Worm (Caenorhabditis elegans) whole organism, late embryonic: ENCODE measurements around the gene ZC190.7.

ENCODE experiments used
- C38D4.7 ChIP-seq: fragments of 200-800 bp; sonication (Bioruptor generic); optimal IDR thresholded peaks from 2 replicates; lab custom pipeline; 2018; ENCODE audit warnings: mild to moderate bottlenecking, missing genetic modification characterization, moderate library complexity, missing compliant biosample characterization
- K09A11.1 ChIP-seq: sonication (generic microtip); optimal IDR thresholded peaks from 2 replicates; lab custom pipeline; 2017; ENCODE audit warnings: antibody characterized with exemption, mild to moderate bottlenecking, missing genetic modification characterization, missing compliant biosample characterization; ENCODE audit not compliant: insufficient read depth
- ama-1 ChIP-seq: fragments of 150-350 bp; optimal IDR thresholded peaks from 2 replicates; lab custom pipeline; 2014
- ceh-14 ChIP-seq: sonication (generic microtip); optimal IDR thresholded peaks from 2 replicates; lab custom pipeline; 2016; ENCODE audit warnings: missing genotype, missing genetic modification characterization, missing compliant biosample characterization
- ceh-18 ChIP-seq: sonication (generic microtip); optimal IDR thresholded peaks from 2 replicates; lab custom pipeline; 2016; ENCODE audit warnings: missing genetic modification characterization, missing compliant biosample characterization
- ceh-19 ChIP-seq: fragments of 200-800 bp; sonication (Bioruptor generic); optimal IDR thresholded peaks from 2 replicates; lab custom pipeline; 2018; ENCODE audit warnings: mild to moderate bottlenecking, missing genetic modification characterization, missing compliant biosample characterization
- ceh-22 ChIP-seq: sonication (generic microtip); optimal IDR thresholded peaks from 2 replicates; lab custom pipeline; 2017; ENCODE audit warnings: missing biosample characterization, missing genetic modification characterization
- ceh-24 ChIP-seq: sonication (generic microtip); optimal IDR thresholded peaks from 2 replicates; lab custom pipeline; 2016; ENCODE audit warnings: mild to moderate bottlenecking, missing genetic modification characterization, missing compliant biosample characterization
- ceh-31 ChIP-seq: sonication (generic microtip); optimal IDR thresholded peaks from 2 replicates; lab custom pipeline; 2016; ENCODE audit warnings: missing genetic modification characterization, missing compliant biosample characterization
- ceh-45 ChIP-seq: fragments of 200-800 bp; sonication (Bioruptor generic); IDR thresholded peaks from 2 replicates; pipeline ENCODE4 v1.3.6; 2022; ENCODE audit warnings: missing genetic modification reagents, missing genetic modification characterization, missing compliant biosample characterization
- ceh-6 ChIP-seq: fragments of 200-800 bp; sonication (Bioruptor generic); optimal IDR thresholded peaks from 2 replicates; lab custom pipeline; 2018; ENCODE audit warnings: mild to moderate bottlenecking, missing genetic modification characterization, missing compliant biosample characterization
- che-1 ChIP-seq: sonication (generic microtip); optimal IDR thresholded peaks from 2 replicates; lab custom pipeline; 2016; ENCODE audit warnings: mild to moderate bottlenecking, missing genetic modification characterization, missing compliant biosample characterization
- elt-2 ChIP-seq: sonication (generic microtip); optimal IDR thresholded peaks from 2 replicates; lab custom pipeline; 2016; ENCODE audit warnings: missing genetic modification reagents, missing genetic modification characterization, missing compliant biosample characterization
- ets-4 ChIP-seq: sonication (generic microtip); optimal IDR thresholded peaks from 2 replicates; lab custom pipeline; 2016; ENCODE audit warnings: missing genetic modification characterization, missing compliant biosample characterization
- fax-1 ChIP-seq: sonication (generic microtip); optimal IDR thresholded peaks from 2 replicates; lab custom pipeline; 2016; ENCODE audit warnings: missing genotype, missing genetic modification characterization, missing compliant biosample characterization
- fkh-6 ChIP-seq: sonication (generic microtip); optimal IDR thresholded peaks from 2 replicates; lab custom pipeline; 2016; ENCODE audit warnings: missing genetic modification characterization, missing compliant biosample characterization
- hlh-15 ChIP-seq: sonication (generic microtip); optimal IDR thresholded peaks from 2 replicates; lab custom pipeline; 2016; ENCODE audit warnings: missing genetic modification characterization, missing compliant biosample characterization
- hlh-30 ChIP-seq: sonication (generic microtip); optimal IDR thresholded peaks from 2 replicates; lab custom pipeline; 2017; ENCODE audit warnings: antibody characterized with exemption, missing genetic modification characterization, missing compliant biosample characterization; ENCODE audit not compliant: insufficient read depth
- hlh-6 ChIP-seq: sonication (generic microtip); optimal IDR thresholded peaks from 2 replicates; lab custom pipeline; 2016; ENCODE audit warnings: missing genotype, missing genetic modification characterization, missing compliant biosample characterization
- lim-6 ChIP-seq: sonication (generic microtip); optimal IDR thresholded peaks from 2 replicates; lab custom pipeline; 2016; ENCODE audit warnings: missing genetic modification characterization, missing compliant biosample characterization
- nfya-1 ChIP-seq: sonication (generic microtip); optimal IDR thresholded peaks from 2 replicates; lab custom pipeline; 2017; ENCODE audit warnings: missing genetic modification characterization, mild to moderate bottlenecking, missing compliant biosample characterization, antibody characterized with exemption, moderate library complexity
- nhr-232 ChIP-seq: sonication (generic microtip); optimal IDR thresholded peaks from 2 replicates; lab custom pipeline; 2016; ENCODE audit warnings: missing genetic modification characterization, missing compliant biosample characterization
- pag-3 ChIP-seq: sonication (generic microtip); optimal IDR thresholded peaks from 2 replicates; lab custom pipeline; 2016; ENCODE audit warnings: missing compliant biosample characterization, missing genetic modification characterization, borderline replicate concordance
- pax-1 ChIP-seq: fragments of 150-350 bp; optimal IDR thresholded peaks from 2 replicates; lab custom pipeline; 2014; ENCODE audit warnings: missing biosample characterization, missing genetic modification characterization
- sox-2 ChIP-seq: fragments of 200-800 bp; sonication (Bioruptor generic); IDR thresholded peaks from 2 replicates; pipeline ENCODE4 v1.3.6; 2022; ENCODE audit warnings: missing genetic modification reagents, missing genetic modification characterization, missing compliant biosample characterization
- syd-9 ChIP-seq: sonication (generic microtip); optimal IDR thresholded peaks from 2 replicates; lab custom pipeline; 2016; ENCODE audit warnings: mild to moderate bottlenecking, missing genetic modification characterization, moderate library complexity, missing compliant biosample characterization
- tbx-2 ChIP-seq: sonication (generic microtip); optimal IDR thresholded peaks from 2 replicates; lab custom pipeline; 2016; ENCODE audit warnings: missing genetic modification characterization, missing compliant biosample characterization
- unc-55 ChIP-seq: sonication (generic microtip); optimal IDR thresholded peaks from 2 replicates; lab custom pipeline; 2017; ENCODE audit warnings: missing biosample characterization, missing genetic modification reagents, missing genetic modification characterization
- unc-86 ChIP-seq: sonication (generic microtip); optimal IDR thresholded peaks from 2 replicates; lab custom pipeline; 2016; ENCODE audit warnings: missing genetic modification characterization, missing compliant biosample characterization
- ztf-16 ChIP-seq: sonication (generic microtip); optimal IDR thresholded peaks from 2 replicates; lab custom pipeline; 2017; ENCODE audit warnings: missing genetic modification characterization, missing compliant biosample characterization

The ZC190.7 gene

DNA sequence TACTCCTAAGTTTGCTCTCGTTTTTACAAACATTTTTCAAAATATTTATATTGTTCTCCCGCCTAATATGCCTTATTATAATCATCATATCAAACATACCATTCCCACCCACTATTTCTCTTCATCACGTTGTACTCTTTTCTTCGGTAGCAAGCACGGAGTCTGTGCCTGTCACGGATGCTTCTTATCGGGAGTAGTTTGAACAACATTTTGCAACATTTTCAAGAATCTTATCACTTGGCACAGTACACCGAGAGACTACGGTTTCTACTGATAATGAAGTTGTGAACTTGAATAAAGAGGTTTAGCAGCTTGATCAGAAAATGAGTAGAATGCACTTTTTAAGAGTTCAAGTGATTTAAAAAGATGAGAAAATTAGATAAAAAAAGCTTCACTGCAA is 38.4 kb downstream of the ZC190.7 start:
- TF ChIP-seq ceh-19 (GFP tag; lab: Kevin White, UChicago) (no peak), ceh-31 (tag; lab: Kevin White, UChicago) (no peak), elt-2 (tag; lab: Kevin White, UChicago) (peak; percentile 81), ceh-45 (GFP tag; lab: Robert Waterston, UW) (no peak), ets-4 (no peak)
- TF ChIP-seq, all 69 proteins: peak for 1

DNA sequence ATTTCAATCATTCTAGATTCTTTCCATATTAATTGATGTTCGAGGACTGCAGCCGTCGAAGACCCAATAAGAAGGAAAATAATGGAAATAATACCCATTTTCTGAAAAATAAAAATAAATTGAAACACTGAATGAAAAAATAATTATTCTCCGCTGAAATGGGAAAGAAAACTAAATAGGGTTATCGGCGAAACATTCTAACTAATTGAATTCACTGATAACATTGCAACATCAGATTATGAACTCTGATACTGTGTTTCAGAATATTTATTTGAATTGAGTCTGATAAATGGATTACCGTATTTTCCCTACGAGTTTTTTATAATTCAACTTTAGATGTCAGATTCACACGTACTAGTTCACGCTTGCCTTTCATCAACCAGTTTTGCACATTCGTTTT is 43.6 kb downstream of the ZC190.7 start, which contains the start of gene asp-13:
Gene asp-13 (minus strand): TSS at position 101 of the 400 bp plus-strand sequence.
- no peak for TF ChIP-seq pax-1 (tag; lab: Kevin White, UChicago)
- TF ChIP-seq syd-9 (tag; lab: Kevin White, UChicago): no peak
- TF ChIP-seq hlh-30: no peak
- no peak for TF ChIP-seq pag-3 (tag; lab: Kevin White, UChicago)
- TF ChIP-seq ztf-16: no peak

DNA sequence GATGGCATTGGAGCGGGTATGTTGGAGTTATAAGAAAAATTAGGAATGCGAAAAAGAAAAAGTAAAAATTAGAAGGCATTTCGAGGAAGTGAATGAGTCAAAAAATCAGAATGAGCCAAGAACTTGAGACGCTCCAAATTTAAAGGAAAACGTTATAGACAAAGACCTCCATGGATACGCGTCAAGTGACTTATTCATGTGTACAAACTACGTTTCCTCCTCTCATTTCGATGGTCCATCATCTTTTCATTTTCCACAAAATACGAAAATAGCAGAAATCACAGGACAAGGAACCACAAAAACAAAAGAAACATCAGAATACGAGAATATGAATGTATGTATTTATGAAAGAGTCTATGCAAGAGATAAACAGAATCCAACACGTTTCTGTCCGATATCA is 45.4 kb downstream of the ZC190.7 start, which contains the start of gene F28A12.3:
Gene F28A12.3 (minus strand): TSS at position 101 of the 400 bp plus-strand sequence.
- TF ChIP-seq ceh-18 (tag; lab: Kevin White, UChicago): no peak

DNA sequence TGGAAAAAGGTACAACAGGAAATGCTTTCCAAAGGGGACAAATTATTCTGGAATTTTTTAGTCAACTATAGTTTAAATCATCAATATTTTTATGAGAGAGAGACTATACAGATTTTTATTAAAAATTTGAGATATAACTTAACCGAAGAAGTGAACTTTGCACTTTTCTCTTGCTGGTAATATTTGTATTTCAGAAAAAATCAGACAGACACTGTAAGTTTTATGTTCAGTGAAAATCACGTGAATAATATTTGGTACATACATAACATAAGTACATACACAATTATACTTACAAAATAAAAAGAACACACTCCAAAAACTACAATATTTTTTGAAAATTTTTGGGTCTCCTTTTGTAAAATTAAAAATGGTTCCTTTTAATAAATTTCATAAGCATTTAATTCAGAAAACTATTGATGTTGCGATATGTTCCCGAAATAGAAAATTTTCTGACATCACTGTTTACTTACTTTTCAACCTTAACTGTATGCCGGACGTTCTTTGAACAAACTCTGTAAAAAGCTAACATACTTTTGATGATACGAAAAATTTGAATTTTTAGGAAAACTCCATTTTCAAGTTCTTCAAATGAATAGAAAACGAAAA is 48.9 kb downstream of the ZC190.7 start, which contains the start of the genes F28A12.10 and acd-4:
Gene F28A12.10 (minus strand): TSS at position 101 of the 606 bp plus-strand sequence.
Gene acd-4 (plus strand): TSS at position 556 of the 606 bp plus-strand sequence.
- no peak for TF ChIP-seq ama-1 (lab: Kevin White, UChicago)
- TF ChIP-seq nhr-232 (tag; lab: Kevin White, UChicago): no peak
- TF ChIP-seq lim-6: no peak
- no peak for TF ChIP-seq ceh-24

DNA sequence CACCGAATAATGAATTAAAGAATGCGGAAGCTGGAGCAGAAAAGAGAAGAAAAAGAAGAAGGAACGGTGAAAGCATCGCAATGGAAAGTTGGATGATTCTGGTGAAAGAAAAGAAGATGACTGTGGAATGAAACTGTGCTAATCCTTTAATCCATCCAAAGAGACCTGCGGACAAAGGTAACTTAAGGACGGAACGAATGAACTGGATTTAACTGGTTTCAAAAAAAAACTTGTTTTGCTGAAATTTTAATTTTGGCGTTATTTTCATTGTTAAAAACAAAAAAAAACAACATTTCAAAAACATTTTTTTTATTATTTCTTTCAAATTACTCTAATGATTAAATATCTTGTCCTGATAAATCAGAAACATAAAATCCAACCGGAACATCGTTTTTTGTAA is 49.8 kb downstream of the ZC190.7 start, which contains the start of gene grl-12:
Gene grl-12 (minus strand): TSS at position 101 of the 400 bp plus-strand sequence.
- TF ChIP-seq hlh-6 (tag; lab: Kevin White, UChicago) (no peak), ets-4 (no peak), ceh-14 (no peak), unc-55 (GFP tag; lab: Kevin White, UChicago) (no peak), fkh-6 (no peak), che-1 (tag; lab: Kevin White, UChicago) (no peak), ceh-6 (GFP tag; lab: Kevin White, UChicago) (no peak), fax-1 (no peak), C38D4.7 (GFP tag; lab: Kevin White, UChicago) (no peak), elt-2 (tag; lab: Kevin White, UChicago) (no peak), pax-1 (tag; lab: Kevin White, UChicago) (no peak), hlh-15 (tag; lab: Kevin White, UChicago) (no peak), K09A11.1 (tag; lab: Kevin White, UChicago) (no peak), sox-2 (GFP tag; lab: Robert Waterston, UW) (no peak), nfya-1 (tag; lab: Kevin White, UChicago) (no peak), unc-86 (tag; lab: Kevin White, UChicago) (no peak), tbx-2 (tag; lab: Kevin White, UChicago) (no peak), ceh-22 (tag; lab: Kevin White, UChicago) (no peak)
